Worm (Caenorhabditis elegans) whole organism, young adult: ENCODE measurements around the gene txt-5.

ENCODE experiments used
- B0019.2 ChIP-seq: fragments of 200-800 bp; sonication (Bioruptor generic); conservative IDR thresholded peaks from 2 replicates; pipeline ENCODE4 v1.3.6; 2022; ENCODE audit warnings: missing genetic modification reagents, missing genetic modification characterization, missing compliant biosample characterization
- F49E8.2 ChIP-seq: sonication (generic microtip); optimal IDR thresholded peaks from 3 replicates; lab custom pipeline; 2017; ENCODE audit warnings: missing genetic modification characterization, mild to moderate bottlenecking, missing compliant biosample characterization, antibody characterized with exemption, moderate library complexity; ENCODE audit not compliant: insufficient read depth
- F52B5.7 ChIP-seq: sonication (generic microtip); optimal IDR thresholded peaks from 2 replicates; lab custom pipeline; 2016; ENCODE audit warnings: mild to moderate bottlenecking, missing genetic modification characterization, missing compliant biosample characterization
- K11D2.4 ChIP-seq: fragments of 200-800 bp; sonication (Bioruptor generic); IDR thresholded peaks from 2 replicates; pipeline ENCODE4 v1.3.6; 2022; ENCODE audit warnings: missing genetic modification reagents, missing genetic modification characterization, missing compliant biosample characterization
- K12H6.12 ChIP-seq: fragments of 200-800 bp; sonication (Bioruptor generic); optimal IDR thresholded peaks from 2 replicates; lab custom pipeline; 2018; ENCODE audit warnings: mild to moderate bottlenecking, missing genetic modification characterization, missing compliant biosample characterization
- Y53G8AR.9 ChIP-seq: fragments of 200-800 bp; sonication (Bioruptor generic); conservative IDR thresholded peaks from 2 replicates; pipeline ENCODE4 v1.3.6; 2022; ENCODE audit warnings: missing genetic modification reagents, missing genetic modification characterization, missing compliant biosample characterization
- Y67H2A.10 ChIP-seq: fragments of 200-800 bp; sonication (Bioruptor generic); conservative IDR thresholded peaks from 2 replicates; pipeline ENCODE4 v1.3.6; 2022; ENCODE audit warnings: missing genetic modification reagents, missing genetic modification characterization, missing compliant biosample characterization
- Y95B8A.8 ChIP-seq: fragments of 200-800 bp; sonication (Bioruptor generic); IDR thresholded peaks from 2 replicates; pipeline ENCODE4 v1.3.6; 2022; ENCODE audit warnings: missing genetic modification reagents, missing genetic modification characterization, missing compliant biosample characterization
- ZK185.1 ChIP-seq: sonication (generic microtip); optimal IDR thresholded peaks from 2 replicates; lab custom pipeline; 2016; ENCODE audit warnings: mild to moderate bottlenecking, missing genetic modification characterization, missing compliant biosample characterization; ENCODE audit not compliant: poor library complexity, severe bottlenecking
- akir-1 ChIP-seq: fragments of 200-800 bp; sonication (Bioruptor generic); optimal IDR thresholded peaks from 2 replicates; lab custom pipeline; 2018; ENCODE audit warnings: mild to moderate bottlenecking, missing genetic modification characterization, moderate library complexity, missing compliant biosample characterization
- ama-1 ChIP-seq, 3 experiments: fragments of 150-350 bp in 1 of 3; sonication (generic microtip) in 2 of 3; optimal IDR thresholded peaks; 2 replicates each; lab custom pipeline; 2014 to 2018; ENCODE audit warnings: missing biosample characterization in 2 of 3, missing genetic modification characterization in 2 of 3, missing genetic modification reagents in 2 of 3
- atf-7 ChIP-seq: sonication (generic microtip); optimal IDR thresholded peaks from 2 replicates; lab custom pipeline; 2017; ENCODE audit warnings: mild to moderate bottlenecking, missing genetic modification characterization, missing compliant biosample characterization
- attf-5 ChIP-seq: fragments of 200-800 bp; sonication (Bioruptor generic); optimal IDR thresholded peaks from 2 replicates; lab custom pipeline; 2018; ENCODE audit warnings: mild to moderate bottlenecking, missing genetic modification characterization, missing compliant biosample characterization
- cebp-1 ChIP-seq, 2 experiments: fragments of 200-800 bp in 1 of 2; sonication (Bioruptor generic) in 1 of 2; sonication (generic microtip) in 1 of 2; IDR thresholded peaks in 1 of 2; optimal IDR thresholded peaks in 1 of 2; 2 replicates each; pipeline versions ENCODE4 v1.3.6 to Lab custom; 2017 to 2022; ENCODE audit warnings: missing compliant biosample characterization in 2 of 2, missing genetic modification characterization in 2 of 2, mild to moderate bottlenecking in 1 of 2, missing genetic modification reagents in 1 of 2, moderate library complexity in 1 of 2
- ceh-27 ChIP-seq: fragments of 200-800 bp; sonication (Bioruptor generic); optimal IDR thresholded peaks from 2 replicates; lab custom pipeline; 2018; ENCODE audit warnings: mild to moderate bottlenecking, missing genetic modification characterization, moderate library complexity, missing compliant biosample characterization
- dox-1 ChIP-seq: fragments of 200-800 bp; sonication (Bioruptor generic); IDR thresholded peaks from 2 replicates; pipeline ENCODE4 v1.3.6; 2022; ENCODE audit warnings: missing genetic modification reagents, missing genetic modification characterization, missing compliant biosample characterization
- egrh-3 ChIP-seq: fragments of 200-800 bp; sonication (Bioruptor generic); IDR thresholded peaks from 2 replicates; pipeline ENCODE4 v1.3.6; 2022; ENCODE audit warnings: missing genetic modification reagents, missing genetic modification characterization, missing compliant biosample characterization
- ekl-4 ChIP-seq: fragments of 200-800 bp; sonication (Bioruptor generic); IDR thresholded peaks from 2 replicates; pipeline ENCODE4 v1.3.6; 2022; ENCODE audit warnings: missing genetic modification reagents, missing genetic modification characterization, missing compliant biosample characterization
- ets-4 ChIP-seq: fragments of 200-800 bp; sonication (Bioruptor generic); optimal IDR thresholded peaks from 2 replicates; lab custom pipeline; 2018; ENCODE audit warnings: mild to moderate bottlenecking, missing genetic modification characterization, missing compliant biosample characterization
- hlh-12 ChIP-seq: sonication (generic microtip); optimal IDR thresholded peaks from 2 replicates; lab custom pipeline; 2016; ENCODE audit warnings: missing genetic modification characterization, missing compliant biosample characterization
- hmg-1.2 ChIP-seq: fragments of 200-800 bp; sonication (Bioruptor generic); IDR thresholded peaks from 2 replicates; pipeline ENCODE4 v1.3.6; 2022; ENCODE audit warnings: missing genetic modification reagents, missing genetic modification characterization, missing compliant biosample characterization
- hsf-1 ChIP-seq: fragments of 200-800 bp; sonication (Bioruptor generic); IDR thresholded peaks from 2 replicates; pipeline ENCODE4 v1.3.6; 2022; ENCODE audit warnings: missing genetic modification reagents, missing genetic modification characterization, missing compliant biosample characterization
- let-526 ChIP-seq: fragments of 200-800 bp; sonication (Bioruptor generic); IDR thresholded peaks from 2 replicates; pipeline ENCODE4 v1.3.6; 2022; ENCODE audit warnings: missing genetic modification reagents, missing genetic modification characterization, missing compliant biosample characterization
- let-607 ChIP-seq, 2 experiments: fragments of 200-800 bp in 1 of 2; sonication (Bioruptor generic) in 1 of 2; sonication (generic microtip) in 1 of 2; optimal IDR thresholded peaks; 2 replicates each; lab custom pipeline; 2016 to 2018; ENCODE audit warnings: mild to moderate bottlenecking in 2 of 2, missing compliant biosample characterization in 2 of 2, missing genetic modification characterization in 2 of 2, moderate library complexity in 2 of 2, missing genotype in 1 of 2
- lin-40 ChIP-seq: sonication (generic microtip); optimal IDR thresholded peaks from 2 replicates; lab custom pipeline; 2016; ENCODE audit warnings: missing genetic modification characterization, mild to moderate bottlenecking, missing compliant biosample characterization, missing genotype, missing genetic modification reagents
- lir-1 ChIP-seq: fragments of 200-800 bp; sonication (Bioruptor generic); conservative IDR thresholded peaks from 2 replicates; pipeline ENCODE4 v1.3.6; 2022; ENCODE audit warnings: missing genetic modification reagents, missing genetic modification characterization, missing compliant biosample characterization
- madf-6 ChIP-seq: fragments of 200-800 bp; sonication (Bioruptor generic); IDR thresholded peaks from 2 replicates; pipeline ENCODE4 v1.3.6; 2022; ENCODE audit warnings: missing genetic modification reagents, missing genetic modification characterization, missing compliant biosample characterization
- mcd-1 ChIP-seq: fragments of 200-800 bp; sonication (Bioruptor generic); IDR thresholded peaks from 2 replicates; pipeline ENCODE4 v1.3.6; 2022; ENCODE audit warnings: missing genetic modification reagents, missing genetic modification characterization, missing compliant biosample characterization
- mel-28 ChIP-seq: sonication (generic microtip); optimal IDR thresholded peaks from 2 replicates; lab custom pipeline; 2016; ENCODE audit warnings: borderline replicate concordance, mild to moderate bottlenecking, missing genetic modification characterization, missing compliant biosample characterization
- nhr-179 ChIP-seq: sonication (generic microtip); optimal IDR thresholded peaks from 2 replicates; lab custom pipeline; 2016; ENCODE audit warnings: mild to moderate bottlenecking, missing genetic modification characterization, missing compliant biosample characterization
- nhr-80 ChIP-seq: sonication (generic microtip); optimal IDR thresholded peaks from 2 replicates; lab custom pipeline; 2016; ENCODE audit warnings: missing genetic modification characterization, missing compliant biosample characterization
- pbrm-1 ChIP-seq: fragments of 200-800 bp; sonication (Bioruptor generic); IDR thresholded peaks from 2 replicates; pipeline ENCODE4 v1.3.6; 2022; ENCODE audit warnings: missing genetic modification reagents, missing genetic modification characterization, missing compliant biosample characterization
- repo-1 ChIP-seq: sonication (generic microtip); optimal IDR thresholded peaks from 2 replicates; lab custom pipeline; 2017; ENCODE audit warnings: mild to moderate bottlenecking, missing genetic modification characterization, missing compliant biosample characterization
- snpc-1.3 ChIP-seq: sonication (generic microtip); optimal IDR thresholded peaks from 2 replicates; lab custom pipeline; 2017; ENCODE audit warnings: missing genetic modification characterization, mild to moderate bottlenecking, missing compliant biosample characterization, antibody characterized with exemption, moderate library complexity, missing genotype, missing genetic modification reagents; ENCODE audit not compliant: insufficient read depth
- snpc-3.4 ChIP-seq: sonication (generic microtip); optimal IDR thresholded peaks from 2 replicates; lab custom pipeline; 2017; ENCODE audit warnings: missing genetic modification characterization, mild to moderate bottlenecking, missing compliant biosample characterization, antibody characterized with exemption, moderate library complexity, missing genotype, missing genetic modification reagents
- snpc-4 ChIP-seq, 5 experiments: fragments of 150-350 bp in 1 of 5; sonication (generic microtip) in 4 of 5; optimal IDR thresholded peaks; 2 replicates each; lab custom pipeline; 2014 to 2018; ENCODE audit warnings: missing genetic modification characterization in 5 of 5, missing biosample characterization in 3 of 5, antibody characterized with exemption in 2 of 5, mild to moderate bottlenecking in 2 of 5, missing compliant biosample characterization in 2 of 5, missing genotype in 2 of 5, moderate library complexity in 2 of 5, missing genetic modification reagents in 1 of 5
- somi-1 ChIP-seq: fragments of 200-800 bp; sonication (Bioruptor generic); optimal IDR thresholded peaks from 2 replicates; lab custom pipeline; 2018; ENCODE audit warnings: mild to moderate bottlenecking, missing genetic modification characterization, missing compliant biosample characterization
- tbp1 ChIP-seq: fragments of 200-800 bp; sonication (Bioruptor generic); optimal IDR thresholded peaks from 2 replicates; lab custom pipeline; 2018; ENCODE audit warnings: mild to moderate bottlenecking, missing genetic modification characterization, missing compliant biosample characterization
- unc-62 ChIP-seq: fragments of 150-350 bp; optimal IDR thresholded peaks from 2 replicates; lab custom pipeline; 2014; ENCODE audit warnings: missing biosample characterization, missing genetic modification reagents, missing genetic modification characterization
- xnd-1 ChIP-seq: sonication (generic microtip); optimal IDR thresholded peaks from 2 replicates; lab custom pipeline; 2016; ENCODE audit warnings: missing genotype, missing genetic modification reagents, missing genetic modification characterization, missing compliant biosample characterization
- zfh-2 ChIP-seq: fragments of 200-800 bp; sonication (Bioruptor generic); conservative IDR thresholded peaks from 2 replicates; pipeline ENCODE4 v1.3.6; 2022; ENCODE audit warnings: missing genetic modification reagents, missing genetic modification characterization, missing compliant biosample characterization
- ztf-22 ChIP-seq: fragments of 200-800 bp; sonication (Bioruptor generic); optimal IDR thresholded peaks from 2 replicates; lab custom pipeline; 2018; ENCODE audit warnings: mild to moderate bottlenecking, missing genetic modification characterization, moderate library complexity, missing compliant biosample characterization

txt-5 gene

DNA sequence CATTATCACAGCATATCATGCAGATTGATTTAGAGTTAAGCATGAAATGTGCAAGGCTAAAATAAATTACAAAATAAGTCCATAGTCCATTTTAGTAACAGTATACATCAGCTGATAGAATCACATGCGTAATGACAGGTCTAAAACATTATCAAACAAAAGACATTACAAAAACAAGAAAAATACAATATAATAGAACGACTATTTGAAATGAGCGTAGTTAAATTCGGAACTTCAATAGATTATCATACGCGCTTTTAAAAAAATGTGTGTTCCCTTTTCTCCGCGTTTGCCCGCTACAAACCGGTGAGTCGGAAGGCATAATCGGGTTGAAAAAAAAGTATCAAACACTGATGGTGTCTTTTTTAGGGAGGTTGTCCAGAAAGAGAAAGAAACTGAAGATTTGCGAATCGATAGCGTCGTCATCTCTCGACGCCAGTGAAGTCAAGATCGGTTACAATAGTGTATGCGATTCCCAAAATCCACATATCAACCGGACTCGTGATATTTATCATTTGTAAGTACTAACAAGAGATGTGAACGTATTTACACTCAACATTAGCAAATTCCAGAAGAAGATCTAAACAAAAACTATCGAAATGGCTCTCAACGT, 18.6 kb upstream of the txt-5 start, which contains the start of gene C37C3.2 (continued):
- TF ChIP-seq snpc-3.4 (no peak), unc-62 (GFP tag; lab: Kevin White, UChicago) (no peak), B0019.2 (GFP tag; lab: Robert Waterston, UW) (no peak)

DNA sequence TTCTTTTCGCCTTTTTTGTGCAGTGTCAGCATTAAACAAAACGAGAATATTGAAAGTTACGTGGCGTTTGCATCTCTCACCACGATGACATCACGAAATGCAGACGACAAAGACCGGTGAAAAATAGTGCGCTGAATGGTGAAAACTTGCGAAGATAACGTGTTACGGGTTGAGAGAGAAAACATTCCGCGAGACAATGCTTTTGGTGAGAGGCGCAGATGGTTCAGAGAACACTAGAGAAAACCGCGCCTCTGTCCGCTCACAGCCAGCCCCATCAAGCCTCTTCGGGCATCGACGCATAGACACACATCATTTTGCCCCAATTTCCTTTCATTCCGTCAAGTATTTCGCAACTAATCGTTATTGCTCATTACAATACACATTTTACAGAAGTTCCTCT, 17.7 kb upstream of the txt-5 start, which contains the start of the genes C37C3.9 and C37C3.18:
Gene C37C3.9 (minus strand): TSS at position 98 of the 400 bp plus-strand sequence.
Gene C37C3.18 (plus strand): TSS at position 391 of the 400 bp plus-strand sequence.
- TF ChIP-seq zfh-2 (GFP tag; lab: Robert Waterston, UW) (peak; percentile 93), ekl-4 (GFP tag; lab: Robert Waterston, UW) (peak; percentile 74; the same call in 1 of the 2 replicates), lir-1 (no peak), mcd-1 (GFP tag; lab: Robert Waterston, UW) (peak; percentile 44; the same call in 1 of the 2 replicates), ceh-27 (GFP tag; lab: Kevin White, UChicago) (peak; percentile 75), dox-1 (GFP tag; lab: Robert Waterston, UW) (peak; percentile 82), K12H6.12 (tag; lab: Kevin White, UChicago) (peak; percentile 62), akir-1 (GFP tag; lab: Kevin White, UChicago) (peak; percentile 50), somi-1 (GFP tag; lab: Kevin White, UChicago) (peak; percentile 50), ama-1 (optimal IDR thresholded peaks at IDR 0.05; lab: Kevin White, UChicago) (no peak), ama-1 (GFP tag; optimal IDR thresholded peaks at IDR 0.05; lab: Kevin White, UChicago) (no peak), lin-40 (peak; percentile 48), ZK185.1 (tag; lab: Kevin White, UChicago) (peak; percentile 12), hmg-1.2 (GFP tag; lab: Robert Waterston, UW) (peak; percentile 96), mel-28 (tag; lab: Kevin White, UChicago) (peak; percentile 27), let-607 (tag; optimal IDR thresholded peaks at IDR 0.05; lab: Kevin White, UChicago) (peak; percentile 73 to 90), nhr-179 (tag; lab: Kevin White, UChicago) (no peak), snpc-4 (GFP tag; optimal IDR thresholded peaks at IDR 0.05; lab: Kevin White, UChicago) (no peak), snpc-4 (tag; optimal IDR thresholded peaks at IDR 0.05; lab: Kevin White, UChicago) (peak; percentile 72 to 79 (median 76)), nhr-80 (tag; lab: Kevin White, UChicago) (peak; percentile 71), snpc-1.3 (tag; lab: Kevin White, UChicago) (no peak), K11D2.4 (GFP tag; lab: Robert Waterston, UW) (peak; percentile 38; the same call in 1 of the 2 replicates), Y53G8AR.9 (GFP tag; lab: Robert Waterston, UW) (0 out of 2 replicates have a peak, but pooled peaks have one; percentile 11), madf-6 (GFP tag; lab: Robert Waterston, UW) (peak; percentile 5; the same call in 1 of the 2 replicates), F52B5.7 (no peak), ets-4 (peak; percentile 21), ztf-22 (GFP tag; lab: Kevin White, UChicago) (peak; percentile 16), hsf-1 (GFP tag; lab: Robert Waterston, UW) (0 out of 2 replicates have a peak, but pooled peaks have one; percentile 32), xnd-1 (no peak), Y95B8A.8 (GFP tag; lab: Robert Waterston, UW) (0 out of 2 replicates have a peak, but pooled peaks have one; percentile 6), repo-1 (tag; lab: Kevin White, UChicago) (peak; percentile 50), attf-5 (GFP tag; lab: Kevin White, UChicago) (peak; percentile 65), let-526 (GFP tag; lab: Robert Waterston, UW) (peak; percentile 50; the same call in 1 of the 2 replicates), hlh-12 (tag; lab: Kevin White, UChicago) (no peak), cebp-1 (GFP tag; IDR thresholded peaks at IDR 0.05; lab: Robert Waterston, UW) (peak; percentile 90), cebp-1 (tag; optimal IDR thresholded peaks at IDR 0.05; lab: Kevin White, UChicago) (peak; percentile 97), F49E8.2 (tag; lab: Kevin White, UChicago) (no peak), pbrm-1 (GFP tag; lab: Robert Waterston, UW) (peak; percentile 54; the same call in 1 of the 2 replicates), tbp1 (GFP tag; lab: Kevin White, UChicago) (peak; percentile 26), atf-7 (tag; lab: Kevin White, UChicago) (peak; percentile 91), egrh-3 (GFP tag; lab: Robert Waterston, UW) (0 out of 2 replicates have a peak, but pooled peaks have one; percentile 27), Y67H2A.10 (GFP tag; lab: Robert Waterston, UW) (no peak)
